Worm (Caenorhabditis elegans) whole organism, young adult: ENCODE data around the gene clec-156.

ENCODE experiments used
- B0035.1 ChIP-seq: sonication (generic microtip); optimal IDR thresholded peaks from 2 replicates; lab custom pipeline; 2016; ENCODE audit warnings: missing genetic modification characterization, mild to moderate bottlenecking, missing compliant biosample characterization, missing genotype, missing genetic modification reagents
- B0261.1 ChIP-seq: sonication (generic microtip); optimal IDR thresholded peaks from 2 replicates; lab custom pipeline; 2016; ENCODE audit warnings: mild to moderate bottlenecking, missing genetic modification characterization, moderate library complexity, missing compliant biosample characterization
- D2030.7 ChIP-seq: fragments of 200-800 bp; sonication (Bioruptor generic); IDR thresholded peaks from 2 replicates; pipeline ENCODE4 v1.3.6; 2022; ENCODE audit warnings: missing genetic modification reagents, missing genetic modification characterization, missing compliant biosample characterization
- F10E7.11 ChIP-seq: sonication (generic microtip); optimal IDR thresholded peaks from 2 replicates; lab custom pipeline; 2017; ENCODE audit warnings: mild to moderate bottlenecking, missing genetic modification characterization, moderate library complexity, missing compliant biosample characterization
- F33H1.4 ChIP-seq: fragments of 200-800 bp; sonication (Bioruptor generic); IDR thresholded peaks from 2 replicates; pipeline ENCODE4 v1.3.6; 2022; ENCODE audit warnings: missing genetic modification reagents, missing genetic modification characterization, missing compliant biosample characterization
- F39B2.1 ChIP-seq: fragments of 200-800 bp; sonication (Bioruptor generic); IDR thresholded peaks from 2 replicates; pipeline ENCODE4 v1.3.6; 2022; ENCODE audit warnings: missing genetic modification reagents, missing genetic modification characterization, missing compliant biosample characterization
- K11D2.4 ChIP-seq: fragments of 200-800 bp; sonication (Bioruptor generic); IDR thresholded peaks from 2 replicates; pipeline ENCODE4 v1.3.6; 2022; ENCODE audit warnings: missing genetic modification reagents, missing genetic modification characterization, missing compliant biosample characterization
- aptf-3 ChIP-seq: fragments of 200-800 bp; sonication (Bioruptor generic); IDR thresholded peaks from 2 replicates; pipeline ENCODE4 v1.3.6; 2022; ENCODE audit warnings: missing genetic modification characterization, missing compliant biosample characterization
- bed-1 ChIP-seq: fragments of 200-800 bp; sonication (Bioruptor generic); IDR thresholded peaks from 2 replicates; pipeline ENCODE4 v1.3.6; 2022; ENCODE audit warnings: missing genetic modification reagents, missing genetic modification characterization, missing compliant biosample characterization
- cebp-2 ChIP-seq: fragments of 200-800 bp; sonication (Bioruptor generic); IDR thresholded peaks from 2 replicates; pipeline ENCODE4 v1.3.6; 2022; ENCODE audit warnings: missing genetic modification characterization, missing compliant biosample characterization
- ceh-100 ChIP-seq: fragments of 200-800 bp; sonication (Bioruptor generic); IDR thresholded peaks from 2 replicates; pipeline ENCODE4 v1.3.6; 2022; ENCODE audit warnings: missing genetic modification reagents, missing genetic modification characterization, missing compliant biosample characterization
- ceh-27 ChIP-seq: fragments of 200-800 bp; sonication (Bioruptor generic); optimal IDR thresholded peaks from 2 replicates; lab custom pipeline; 2018; ENCODE audit warnings: mild to moderate bottlenecking, missing genetic modification characterization, moderate library complexity, missing compliant biosample characterization
- ceh-58 ChIP-seq: fragments of 200-800 bp; sonication (Bioruptor generic); IDR thresholded peaks from 2 replicates; pipeline ENCODE4 v1.3.6; 2022; ENCODE audit warnings: missing genetic modification characterization, missing compliant biosample characterization
- ceh-79 ChIP-seq: sonication (generic microtip); optimal IDR thresholded peaks from 2 replicates; lab custom pipeline; 2017; ENCODE audit warnings: mild to moderate bottlenecking, missing genetic modification characterization, missing compliant biosample characterization
- dox-1 ChIP-seq: fragments of 200-800 bp; sonication (Bioruptor generic); IDR thresholded peaks from 2 replicates; pipeline ENCODE4 v1.3.6; 2022; ENCODE audit warnings: missing genetic modification reagents, missing genetic modification characterization, missing compliant biosample characterization
- dpl-1 ChIP-seq: fragments of 150-350 bp; optimal IDR thresholded peaks from 2 replicates; lab custom pipeline; 2014; ENCODE audit warnings: missing biosample characterization, missing genetic modification reagents, missing genetic modification characterization
- efl-1 ChIP-seq: fragments of 150-350 bp; optimal IDR thresholded peaks from 2 replicates; lab custom pipeline; 2014; ENCODE audit warnings: missing biosample characterization, missing genetic modification reagents, missing genetic modification characterization
- egrh-3 ChIP-seq: fragments of 200-800 bp; sonication (Bioruptor generic); IDR thresholded peaks from 2 replicates; pipeline ENCODE4 v1.3.6; 2022; ENCODE audit warnings: missing genetic modification reagents, missing genetic modification characterization, missing compliant biosample characterization
- him-1 ChIP-seq: sonication (generic microtip); optimal IDR thresholded peaks from 2 replicates; lab custom pipeline; 2016; ENCODE audit warnings: missing genotype, missing genetic modification reagents, missing genetic modification characterization, missing compliant biosample characterization
- hlh-26 ChIP-seq: fragments of 200-800 bp; sonication (Bioruptor generic); conservative IDR thresholded peaks from 2 replicates; pipeline ENCODE4 v1.3.6; 2022; ENCODE audit warnings: missing genetic modification reagents, missing genetic modification characterization, missing compliant biosample characterization
- hmg-20 ChIP-seq: fragments of 200-800 bp; sonication (Bioruptor generic); IDR thresholded peaks from 2 replicates; pipeline ENCODE4 v1.3.6; 2022; ENCODE audit warnings: missing genetic modification reagents, missing genetic modification characterization, missing compliant biosample characterization
- lin-26 ChIP-seq: fragments of 200-800 bp; sonication (Bioruptor generic); IDR thresholded peaks from 2 replicates; pipeline ENCODE4 v1.3.6; 2022; ENCODE audit warnings: missing genetic modification reagents, missing genetic modification characterization, missing compliant biosample characterization
- lin-35 ChIP-seq, 3 experiments: fragments of 150-350 bp in 2 of 3; sonication (generic microtip) in 1 of 3; optimal IDR thresholded peaks; 2 replicates each; lab custom pipeline; 2014 to 2018; ENCODE audit warnings: missing biosample characterization in 3 of 3, missing genetic modification characterization in 3 of 3, missing genetic modification reagents in 3 of 3
- lin-54 ChIP-seq: fragments of 200-800 bp; sonication (Bioruptor generic); optimal IDR thresholded peaks from 2 replicates; lab custom pipeline; 2018; ENCODE audit warnings: mild to moderate bottlenecking, missing genetic modification characterization, missing compliant biosample characterization
- lsl-1 ChIP-seq: fragments of 200-800 bp; sonication (Bioruptor generic); optimal IDR thresholded peaks from 2 replicates; lab custom pipeline; 2018; ENCODE audit warnings: mild to moderate bottlenecking, missing genetic modification characterization, moderate library complexity, missing compliant biosample characterization
- madf-6 ChIP-seq: fragments of 200-800 bp; sonication (Bioruptor generic); IDR thresholded peaks from 2 replicates; pipeline ENCODE4 v1.3.6; 2022; ENCODE audit warnings: missing genetic modification reagents, missing genetic modification characterization, missing compliant biosample characterization
- madf-8 ChIP-seq: fragments of 200-800 bp; sonication (Bioruptor generic); conservative IDR thresholded peaks from 2 replicates; pipeline ENCODE4 v1.3.6; 2022; ENCODE audit warnings: missing genetic modification reagents, missing genetic modification characterization, missing compliant biosample characterization
- mcd-1 ChIP-seq: fragments of 200-800 bp; sonication (Bioruptor generic); IDR thresholded peaks from 2 replicates; pipeline ENCODE4 v1.3.6; 2022; ENCODE audit warnings: missing genetic modification reagents, missing genetic modification characterization, missing compliant biosample characterization
- mes-4 ChIP-seq: sonication (generic microtip); optimal IDR thresholded peaks from 2 replicates; lab custom pipeline; 2016; ENCODE audit warnings: missing genotype, missing genetic modification characterization, missing compliant biosample characterization
- mxl-1 ChIP-seq: sonication (generic microtip); optimal IDR thresholded peaks from 2 replicates; lab custom pipeline; 2016; ENCODE audit warnings: missing genetic modification characterization, missing compliant biosample characterization
- nfya-1 ChIP-seq: sonication (generic microtip); optimal IDR thresholded peaks from 2 replicates; lab custom pipeline; 2017; ENCODE audit warnings: antibody characterized with exemption, missing compliant biosample characterization, missing genetic modification characterization, borderline replicate concordance; ENCODE audit not compliant: insufficient read depth
- nhr-27 ChIP-seq: fragments of 200-800 bp; sonication (Bioruptor generic); optimal IDR thresholded peaks from 2 replicates; lab custom pipeline; 2018; ENCODE audit warnings: mild to moderate bottlenecking, missing genetic modification characterization, moderate library complexity, missing compliant biosample characterization
- nhr-80 ChIP-seq: sonication (generic microtip); optimal IDR thresholded peaks from 2 replicates; lab custom pipeline; 2016; ENCODE audit warnings: missing genetic modification characterization, missing compliant biosample characterization
- repo-1 ChIP-seq: sonication (generic microtip); optimal IDR thresholded peaks from 2 replicates; lab custom pipeline; 2017; ENCODE audit warnings: mild to moderate bottlenecking, missing genetic modification characterization, missing compliant biosample characterization
- snpc-1.1 ChIP-seq: sonication (generic microtip); optimal IDR thresholded peaks from 2 replicates; lab custom pipeline; 2017; ENCODE audit warnings: missing genetic modification characterization, mild to moderate bottlenecking, missing compliant biosample characterization, antibody characterized with exemption, moderate library complexity, missing genotype, missing genetic modification reagents; ENCODE audit not compliant: insufficient read depth
- snpc-4 ChIP-seq, 5 experiments: fragments of 150-350 bp in 1 of 5; sonication (generic microtip) in 4 of 5; optimal IDR thresholded peaks; 2 replicates each; lab custom pipeline; 2014 to 2018; ENCODE audit warnings: missing genetic modification characterization in 5 of 5, missing biosample characterization in 3 of 5, antibody characterized with exemption in 2 of 5, mild to moderate bottlenecking in 2 of 5, missing compliant biosample characterization in 2 of 5, missing genotype in 2 of 5, moderate library complexity in 2 of 5, missing genetic modification reagents in 1 of 5
- tbp1 ChIP-seq: fragments of 200-800 bp; sonication (Bioruptor generic); optimal IDR thresholded peaks from 2 replicates; lab custom pipeline; 2018; ENCODE audit warnings: mild to moderate bottlenecking, missing genetic modification characterization, missing compliant biosample characterization
- xnd-1 ChIP-seq: sonication (generic microtip); optimal IDR thresholded peaks from 2 replicates; lab custom pipeline; 2016; ENCODE audit warnings: missing genotype, missing genetic modification reagents, missing genetic modification characterization, missing compliant biosample characterization
- zfh-2 ChIP-seq: fragments of 200-800 bp; sonication (Bioruptor generic); conservative IDR thresholded peaks from 2 replicates; pipeline ENCODE4 v1.3.6; 2022; ENCODE audit warnings: missing genetic modification reagents, missing genetic modification characterization, missing compliant biosample characterization
- ztf-22 ChIP-seq: fragments of 200-800 bp; sonication (Bioruptor generic); optimal IDR thresholded peaks from 2 replicates; lab custom pipeline; 2018; ENCODE audit warnings: mild to moderate bottlenecking, missing genetic modification characterization, moderate library complexity, missing compliant biosample characterization

Gene clec-156

DNA sequence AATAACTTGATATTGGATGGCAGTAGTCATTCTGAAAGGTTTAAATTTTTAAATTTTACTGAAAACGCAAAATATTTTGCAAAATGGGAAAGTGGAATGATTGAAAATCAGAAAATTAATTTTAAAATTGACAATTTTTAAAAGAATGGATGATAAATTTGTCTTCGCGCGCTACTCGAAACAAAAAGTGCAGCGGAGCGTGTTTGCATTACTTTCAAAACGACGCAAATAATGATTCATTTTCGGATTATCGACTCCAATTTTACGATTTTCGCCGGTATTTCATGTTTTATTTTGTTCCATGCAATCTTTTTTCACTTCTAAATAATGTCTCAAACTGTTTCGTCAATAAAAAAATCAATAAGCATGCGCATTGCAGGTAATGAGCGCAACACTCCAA lies 36.2 kb upstream of the clec-156 start, which contains the start of the genes tost-1 and arx-6:
TSS of gene tost-1 (minus strand) at position 31 of the 400 bp plus-strand sequence.
TSS of gene arx-6 (plus strand) at position 378 of the 400 bp plus-strand sequence.
- TF ChIP-seq mcd-1 (GFP tag; lab: Robert Waterston, UW) (peak; percentile 86), him-1 (peak; percentile 15), ceh-27 (no peak), tbp1 (no peak), nhr-27 (tag; lab: Kevin White, UChicago) (no peak), ceh-58 (GFP tag; lab: Robert Waterston, UW) (no peak), bed-1 (GFP tag; lab: Robert Waterston, UW) (no peak), lsl-1 (GFP tag; lab: Kevin White, UChicago) (peak; percentile 37), aptf-3 (GFP tag; lab: Robert Waterston, UW) (no peak), lin-35 (GFP tag; optimal IDR thresholded peaks at IDR 0.05; lab: Kevin White, UChicago) (peak in 1 of 3 experiments; percentile 52), K11D2.4 (no peak), ztf-22 (no peak), madf-6 (GFP tag; lab: Robert Waterston, UW) (peak; percentile 63), dpl-1 (GFP tag; lab: Kevin White, UChicago) (peak; percentile 44), madf-8 (GFP tag; lab: Robert Waterston, UW) (no peak), efl-1 (peak; percentile 76), D2030.7 (GFP tag; lab: Robert Waterston, UW) (peak; percentile 48; the same call in 1 of the 2 replicates), cebp-2 (no peak), lin-54 (GFP tag; lab: Kevin White, UChicago) (peak; percentile 69), F33H1.4 (0 out of 2 replicates have a peak, but pooled peaks have one; percentile 18), F10E7.11 (no peak), snpc-1.1 (tag; lab: Kevin White, UChicago) (no peak), dox-1 (GFP tag; lab: Robert Waterston, UW) (0 out of 2 replicates have a peak, but pooled peaks have one; percentile 11), hlh-26 (GFP tag; lab: Robert Waterston, UW) (no peak), egrh-3 (GFP tag; lab: Robert Waterston, UW) (no peak), B0261.1 (tag; lab: Kevin White, UChicago) (no peak), ceh-100 (GFP tag; lab: Robert Waterston, UW) (no peak)

- TF ChIP-seq mxl-1 (no peak), nfya-1 (no peak), mes-4 (tag; lab: Kevin White, UChicago) (no peak), madf-6 (GFP tag; lab: Robert Waterston, UW) (no peak), zfh-2 (GFP tag; lab: Robert Waterston, UW) (no peak), lin-35 (GFP tag; optimal IDR thresholded peaks at IDR 0.05; lab: Kevin White, UChicago) (peak in 1 of 3 experiments; percentile 61), snpc-4 (GFP tag; optimal IDR thresholded peaks at IDR 0.05; lab: Kevin White, UChicago) (no peak), snpc-4 (tag; optimal IDR thresholded peaks at IDR 0.05; lab: Kevin White, UChicago) (no peak), ceh-58 (GFP tag; lab: Robert Waterston, UW) (no peak), hmg-20 (no peak)
Measured at ce11 chrIII:4875663-4876062, 33.6 kb upstream of the clec-156 start.

DNA sequence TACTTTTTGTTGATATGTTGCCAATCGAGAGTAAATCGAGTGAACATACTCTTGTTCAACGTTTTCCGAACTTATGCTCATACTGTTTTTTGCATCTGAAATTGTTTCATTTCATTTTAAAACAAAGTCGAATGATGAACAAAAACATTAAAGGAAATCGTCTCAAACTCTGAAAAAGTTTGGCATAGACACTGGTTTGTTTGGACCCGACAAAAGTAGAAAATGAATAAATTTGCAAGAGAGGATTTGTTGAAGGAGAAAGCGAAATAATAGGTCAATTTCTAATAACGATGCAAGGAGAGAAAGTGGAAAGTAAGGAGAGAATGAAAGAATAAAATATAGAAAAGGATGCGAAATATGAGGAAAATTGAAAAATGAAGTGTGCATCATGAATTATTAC lies 32.6 kb upstream of the clec-156 start, which contains the start of gene C35D10.12:
TSS of gene C35D10.12 (minus strand) at position 101 of the 400 bp plus-strand sequence.
- TF ChIP-seq lin-26 (GFP tag; lab: Robert Waterston, UW) (no peak), efl-1 (no peak), B0035.1 (tag; lab: Kevin White, UChicago) (no peak), F39B2.1 (GFP tag; lab: Robert Waterston, UW) (no peak), ceh-79 (tag; lab: Kevin White, UChicago) (no peak), lin-35 (GFP tag; optimal IDR thresholded peaks at IDR 0.05; lab: Kevin White, UChicago) (no peak), nhr-80 (tag; lab: Kevin White, UChicago) (no peak), xnd-1 (tag; lab: Kevin White, UChicago) (no peak), repo-1 (tag; lab: Kevin White, UChicago) (no peak), egrh-3 (GFP tag; lab: Robert Waterston, UW) (no peak)
